Worm (Caenorhabditis elegans) whole organism, late embryonic: ENCODE data around the gene ZC513.14.
A peak's percentile ranks its signal among the peaks of the same experiment; 100 is the strongest.

Experiments used
- C38D4.7 ChIP-seq: fragments of 200-800 bp; sonication (Bioruptor generic); optimal IDR thresholded peaks from 2 replicates; lab custom pipeline; 2018; ENCODE audit warnings: mild to moderate bottlenecking, missing genetic modification characterization, moderate library complexity, missing compliant biosample characterization
- F13H6.1 ChIP-seq: sonication (generic microtip); optimal IDR thresholded peaks from 2 replicates; lab custom pipeline; 2016; ENCODE audit warnings: missing genetic modification characterization, missing compliant biosample characterization
- K02D7.2 ChIP-seq: sonication (generic microtip); optimal IDR thresholded peaks from 2 replicates; lab custom pipeline; 2017; ENCODE audit warnings: mild to moderate bottlenecking, missing genetic modification characterization, missing compliant biosample characterization
- Y22D7AL.16 ChIP-seq: sonication (generic microtip); optimal IDR thresholded peaks from 2 replicates; lab custom pipeline; 2016; ENCODE audit warnings: missing genetic modification characterization, missing compliant biosample characterization
- ahr-1 ChIP-seq: sonication (generic microtip); optimal IDR thresholded peaks from 2 replicates; lab custom pipeline; 2016; ENCODE audit warnings: missing genetic modification characterization, missing compliant biosample characterization
- ama-1 ChIP-seq: fragments of 150-350 bp; optimal IDR thresholded peaks from 2 replicates; lab custom pipeline; 2014
- ceh-14 ChIP-seq: sonication (generic microtip); optimal IDR thresholded peaks from 2 replicates; lab custom pipeline; 2016; ENCODE audit warnings: missing genotype, missing genetic modification characterization, missing compliant biosample characterization
- ceh-34 ChIP-seq: sonication (generic microtip); optimal IDR thresholded peaks from 2 replicates; lab custom pipeline; 2016; ENCODE audit warnings: mild to moderate bottlenecking, missing genetic modification characterization, missing compliant biosample characterization
- ceh-6 ChIP-seq: fragments of 200-800 bp; sonication (Bioruptor generic); optimal IDR thresholded peaks from 2 replicates; lab custom pipeline; 2018; ENCODE audit warnings: mild to moderate bottlenecking, missing genetic modification characterization, missing compliant biosample characterization
- dmd-4 ChIP-seq: sonication (generic microtip); optimal IDR thresholded peaks from 2 replicates; lab custom pipeline; 2016; ENCODE audit warnings: borderline replicate concordance, missing genetic modification characterization, missing compliant biosample characterization
- elt-2 ChIP-seq: sonication (generic microtip); optimal IDR thresholded peaks from 2 replicates; lab custom pipeline; 2016; ENCODE audit warnings: missing genetic modification reagents, missing genetic modification characterization, missing compliant biosample characterization
- elt-4 ChIP-seq: sonication (generic microtip); optimal IDR thresholded peaks from 2 replicates; lab custom pipeline; 2016; ENCODE audit warnings: missing genetic modification characterization, missing compliant biosample characterization
- ets-4 ChIP-seq: sonication (generic microtip); optimal IDR thresholded peaks from 2 replicates; lab custom pipeline; 2016; ENCODE audit warnings: missing genetic modification characterization, missing compliant biosample characterization
- hlh-15 ChIP-seq: sonication (generic microtip); optimal IDR thresholded peaks from 2 replicates; lab custom pipeline; 2016; ENCODE audit warnings: missing genetic modification characterization, missing compliant biosample characterization
- hlh-30 ChIP-seq: sonication (generic microtip); optimal IDR thresholded peaks from 2 replicates; lab custom pipeline; 2017; ENCODE audit warnings: antibody characterized with exemption, missing genetic modification characterization, missing compliant biosample characterization; ENCODE audit not compliant: insufficient read depth
- hlh-6 ChIP-seq: sonication (generic microtip); optimal IDR thresholded peaks from 2 replicates; lab custom pipeline; 2016; ENCODE audit warnings: missing genotype, missing genetic modification characterization, missing compliant biosample characterization
- hlh-8 ChIP-seq: sonication (generic microtip); optimal IDR thresholded peaks from 2 replicates; lab custom pipeline; 2016; ENCODE audit warnings: missing genotype, missing genetic modification characterization, missing compliant biosample characterization
- mec-3 ChIP-seq: sonication (generic microtip); optimal IDR thresholded peaks from 2 replicates; lab custom pipeline; 2016; ENCODE audit warnings: borderline replicate concordance, missing genetic modification characterization, missing compliant biosample characterization
- nfya-1 ChIP-seq: sonication (generic microtip); optimal IDR thresholded peaks from 2 replicates; lab custom pipeline; 2017; ENCODE audit warnings: missing genetic modification characterization, mild to moderate bottlenecking, missing compliant biosample characterization, antibody characterized with exemption, moderate library complexity
- nhr-11 ChIP-seq: fragments of 150-350 bp; optimal IDR thresholded peaks from 2 replicates; lab custom pipeline; 2014; ENCODE audit warnings: missing biosample characterization, missing genetic modification characterization
- nhr-232 ChIP-seq: sonication (generic microtip); optimal IDR thresholded peaks from 2 replicates; lab custom pipeline; 2016; ENCODE audit warnings: missing genetic modification characterization, missing compliant biosample characterization
- npax-4 ChIP-seq: sonication (generic microtip); optimal IDR thresholded peaks from 2 replicates; lab custom pipeline; 2016; ENCODE audit warnings: missing genetic modification characterization, missing compliant biosample characterization
- odd-2 ChIP-seq: sonication (generic microtip); optimal IDR thresholded peaks from 2 replicates; lab custom pipeline; 2017; ENCODE audit warnings: antibody characterized with exemption, mild to moderate bottlenecking, missing genetic modification characterization, missing compliant biosample characterization
- pag-3 ChIP-seq: sonication (generic microtip); optimal IDR thresholded peaks from 2 replicates; lab custom pipeline; 2016; ENCODE audit warnings: missing compliant biosample characterization, missing genetic modification characterization, borderline replicate concordance
- pat-9 ChIP-seq: fragments of 200-800 bp; sonication (Bioruptor generic); optimal IDR thresholded peaks from 2 replicates; lab custom pipeline; 2018; ENCODE audit warnings: mild to moderate bottlenecking, missing genetic modification characterization, moderate library complexity, missing compliant biosample characterization
- pha-2 ChIP-seq: sonication (generic microtip); optimal IDR thresholded peaks from 2 replicates; lab custom pipeline; 2017; ENCODE audit warnings: mild to moderate bottlenecking, missing genetic modification characterization, missing compliant biosample characterization
- pha-4 ChIP-seq: fragments of 150-350 bp; optimal IDR thresholded peaks from 2 replicates; lab custom pipeline; 2018; ENCODE audit warnings: missing biosample characterization, missing genetic modification reagents, missing genetic modification characterization
- pros-1 ChIP-seq: fragments of 150-350 bp; optimal IDR thresholded peaks from 2 replicates; lab custom pipeline; 2014; ENCODE audit warnings: missing biosample characterization, missing genetic modification reagents, missing genetic modification characterization
- ref-2 ChIP-seq: sonication (generic microtip); optimal IDR thresholded peaks from 2 replicates; lab custom pipeline; 2016; ENCODE audit warnings: missing genetic modification characterization, missing compliant biosample characterization
- sdc-2 ChIP-seq: sonication (generic microtip); optimal IDR thresholded peaks from 2 replicates; lab custom pipeline; 2016; ENCODE audit warnings: missing genotype, missing genetic modification characterization, missing compliant biosample characterization
- sox-2 ChIP-seq: fragments of 200-800 bp; sonication (Bioruptor generic); IDR thresholded peaks from 2 replicates; pipeline ENCODE4 v1.3.6; 2022; ENCODE audit warnings: missing genetic modification reagents, missing genetic modification characterization, missing compliant biosample characterization
- sox-4 ChIP-seq: sonication (generic microtip); optimal IDR thresholded peaks from 2 replicates; lab custom pipeline; 2017; ENCODE audit warnings: mild to moderate bottlenecking, missing genetic modification characterization, inconsistent platforms, missing compliant biosample characterization
- syd-9 ChIP-seq: sonication (generic microtip); optimal IDR thresholded peaks from 2 replicates; lab custom pipeline; 2016; ENCODE audit warnings: mild to moderate bottlenecking, missing genetic modification characterization, moderate library complexity, missing compliant biosample characterization
- tbx-2 ChIP-seq: sonication (generic microtip); optimal IDR thresholded peaks from 2 replicates; lab custom pipeline; 2016; ENCODE audit warnings: missing genetic modification characterization, missing compliant biosample characterization
- tbx-7 ChIP-seq: sonication (generic microtip); optimal IDR thresholded peaks from 2 replicates; lab custom pipeline; 2016; ENCODE audit warnings: missing genotype, missing genetic modification characterization, missing compliant biosample characterization
- unc-55 ChIP-seq: sonication (generic microtip); optimal IDR thresholded peaks from 2 replicates; lab custom pipeline; 2017; ENCODE audit warnings: missing biosample characterization, missing genetic modification reagents, missing genetic modification characterization
- unc-86 ChIP-seq: sonication (generic microtip); optimal IDR thresholded peaks from 2 replicates; lab custom pipeline; 2016; ENCODE audit warnings: missing genetic modification characterization, missing compliant biosample characterization

The ZC513.14 gene

DNA sequence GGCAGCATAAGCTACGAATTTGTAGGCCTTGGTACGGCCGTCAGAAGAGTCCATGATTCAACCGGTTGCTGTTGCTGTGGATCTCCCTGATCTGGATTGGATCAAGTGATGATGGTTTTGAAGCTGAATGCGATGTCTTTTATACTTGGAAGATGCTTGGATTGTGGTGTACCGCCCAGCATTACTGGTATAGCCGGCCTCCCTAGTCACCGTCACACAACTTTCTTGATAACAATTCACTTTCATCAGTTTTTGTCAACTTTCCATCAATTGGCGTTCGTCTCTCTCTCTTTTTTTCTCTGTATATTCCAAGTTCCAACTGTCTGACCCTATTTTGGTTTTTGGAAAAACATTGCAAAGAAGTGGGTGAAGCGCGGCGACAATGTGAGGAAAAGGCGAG lies 15.0 kb upstream of the ZC513.14 start, which contains the start of gene col-43:
Gene col-43, minus strand, starts transcription at position 101 of the 400 bp plus-strand sequence.
- TF ChIP-seq pha-4 (no peak), elt-4 (tag; lab: Kevin White, UChicago) (no peak), ets-4 (tag; lab: Kevin White, UChicago) (no peak), pag-3 (tag; lab: Kevin White, UChicago) (no peak), sox-2 (GFP tag; lab: Robert Waterston, UW) (no peak), npax-4 (no peak), ahr-1 (tag; lab: Kevin White, UChicago) (no peak), pros-1 (no peak), F13H6.1 (tag; lab: Kevin White, UChicago) (no peak), ref-2 (tag; lab: Kevin White, UChicago) (no peak)

DNA sequence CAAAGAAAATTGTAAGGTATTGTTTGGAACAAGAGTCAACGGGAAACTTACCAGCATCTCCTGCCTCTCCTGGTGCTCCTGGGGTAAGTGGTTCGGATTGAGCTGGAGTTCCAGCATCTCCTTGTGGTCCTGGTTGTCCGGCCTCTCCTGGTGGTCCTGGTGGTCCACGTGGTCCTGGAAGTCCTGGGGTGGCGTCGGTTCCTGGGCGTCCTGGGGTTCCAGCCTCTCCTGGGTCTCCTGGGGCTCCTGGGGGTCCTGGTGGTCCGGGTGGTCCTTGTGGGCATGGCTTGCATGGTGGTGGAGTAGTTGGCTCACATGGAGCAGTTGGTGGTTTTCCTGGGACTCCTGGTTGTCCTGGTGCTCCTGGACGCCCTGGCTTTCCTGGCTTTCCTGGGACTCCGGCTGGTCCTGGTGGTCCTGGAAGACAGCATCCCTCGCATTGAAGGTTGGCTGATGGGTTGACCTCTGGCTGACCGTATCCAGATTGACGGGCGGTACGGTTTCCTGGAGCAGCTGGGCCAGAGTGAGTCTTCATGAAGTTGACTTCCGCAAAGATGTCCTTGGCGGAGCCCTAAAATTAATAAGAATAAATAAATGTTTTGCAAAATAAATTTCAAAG lies 14.3 kb upstream of the ZC513.14 start:
- TF ChIP-seq dmd-4 (tag; lab: Kevin White, UChicago) (peak; percentile 14), elt-4 (tag; lab: Kevin White, UChicago) (peak; percentile 74), ceh-6 (GFP tag; lab: Kevin White, UChicago) (no peak)

DNA sequence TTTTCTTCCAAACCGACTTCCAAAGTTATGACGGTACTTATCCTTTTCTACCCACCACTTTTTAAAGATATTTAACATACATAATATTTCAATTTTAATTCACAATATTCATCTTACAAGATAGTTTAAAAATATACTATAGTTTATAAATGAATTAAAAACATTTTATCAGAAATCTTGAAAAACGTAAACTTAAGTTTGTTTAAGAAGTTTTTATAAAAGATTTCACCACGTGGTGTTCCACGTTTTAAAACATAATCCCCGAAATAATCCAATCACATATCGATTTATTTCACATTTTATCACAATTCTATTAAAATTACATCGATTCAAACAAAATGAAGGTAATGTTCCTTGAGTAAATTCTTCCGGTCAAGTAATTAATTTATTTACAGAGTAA lies 10.9 kb upstream of the ZC513.14 start, which contains the start of gene ZC513.3:
Gene ZC513.3, plus strand, starts transcription at position 301 of the 400 bp plus-strand sequence.
- TF ChIP-seq hlh-15 (tag; lab: Kevin White, UChicago) (no peak), sdc-2 (no peak), hlh-8 (tag; lab: Kevin White, UChicago) (no peak), hlh-6 (tag; lab: Kevin White, UChicago) (no peak), mec-3 (tag; lab: Kevin White, UChicago) (no peak), ceh-14 (tag; lab: Kevin White, UChicago) (no peak), K02D7.2 (no peak), Y22D7AL.16 (tag; lab: Kevin White, UChicago) (no peak), ref-2 (tag; lab: Kevin White, UChicago) (no peak), ama-1 (no peak), ets-4 (tag; lab: Kevin White, UChicago) (no peak), nfya-1 (tag; lab: Kevin White, UChicago) (no peak), unc-86 (tag; lab: Kevin White, UChicago) (no peak), unc-55 (no peak), tbx-2 (tag; lab: Kevin White, UChicago) (no peak), ceh-6 (GFP tag; lab: Kevin White, UChicago) (no peak), hlh-30 (tag; lab: Kevin White, UChicago) (no peak), elt-2 (no peak), npax-4 (no peak)

DNA sequence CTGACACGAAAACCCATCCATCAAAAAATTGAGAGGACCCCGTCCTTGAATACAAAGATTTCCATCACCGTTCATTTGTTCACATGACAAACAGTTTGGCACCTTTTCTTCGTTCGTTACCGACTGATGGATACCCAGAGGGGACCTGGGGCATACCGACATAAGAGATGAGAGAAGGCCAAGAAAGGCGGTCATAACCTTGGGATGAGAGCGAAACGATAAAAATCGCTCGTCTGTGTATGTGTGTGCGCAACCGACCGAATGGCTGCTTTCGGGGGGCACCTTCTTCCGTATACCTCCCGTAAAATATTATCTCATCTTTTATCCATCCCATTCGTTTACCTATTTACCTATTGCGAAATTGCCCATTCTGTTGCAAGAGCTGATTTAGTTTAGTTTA lies 9.1 kb upstream of the ZC513.14 start:
- TF ChIP-seq hlh-8 (tag; lab: Kevin White, UChicago), result no peak
- no peak for TF ChIP-seq syd-9 (tag; lab: Kevin White, UChicago)
- no peak for TF ChIP-seq ceh-34 (tag; lab: Kevin White, UChicago)
- TF ChIP-seq hlh-30 (tag; lab: Kevin White, UChicago), result no peak
- no peak for TF ChIP-seq C38D4.7 (GFP tag; lab: Kevin White, UChicago)
- no peak for TF ChIP-seq tbx-7 (tag; lab: Kevin White, UChicago)
- no peak for TF ChIP-seq odd-2
- TF ChIP-seq nhr-232 (tag; lab: Kevin White, UChicago), result no peak
- TF ChIP-seq pha-2 (tag; lab: Kevin White, UChicago), result no peak
- no peak for TF ChIP-seq pat-9
- no peak for TF ChIP-seq ceh-14 (tag; lab: Kevin White, UChicago)
- no peak for TF ChIP-seq ahr-1 (tag; lab: Kevin White, UChicago)
- TF ChIP-seq sox-4, result no peak
- TF ChIP-seq elt-4 (tag; lab: Kevin White, UChicago), result no peak
- TF ChIP-seq mec-3 (tag; lab: Kevin White, UChicago), result no peak
- TF ChIP-seq nhr-11 (tag; lab: Kevin White, UChicago), result no peak
